Worm (Caenorhabditis elegans): ENCODE data around the gene F52H3.11.

Gene F52H3.11

ce11 chrII:10093120-10093519 lies 48.2 kb upstream of the F52H3.11 start:
- TF ChIP-seq nhr-47 (tag; optimal IDR thresholded peaks at IDR 0.05) = no peak
- TF ChIP-seq xbp-1 (tag; optimal IDR thresholded peaks at IDR 0.05) = no peak
- no peak for TF ChIP-seq nhr-77 (tag; optimal IDR thresholded peaks at IDR 0.05)
- no peak for TF ChIP-seq efl-1 (optimal IDR thresholded peaks at IDR 0.05)
- peak in 1 of 2 experiments; percentile 79 for TF ChIP-seq efl-1 (GFP tag; optimal IDR thresholded peaks at IDR 0.05 in 1 of 2)
- TF ChIP-seq nhr-84 (tag; optimal IDR thresholded peaks at IDR 0.05) = no peak
- no peak for TF ChIP-seq unc-62 (GFP tag; optimal IDR thresholded peaks at IDR 0.05)
- no peak for TF ChIP-seq nhr-90 (tag; optimal IDR thresholded peaks at IDR 0.05; ENCODE audit: poor library complexity)
- TF ChIP-seq unc-86 (tag; optimal IDR thresholded peaks at IDR 0.05) = no peak
- TF ChIP-seq skn-1 (tag; optimal IDR thresholded peaks at IDR 0.05) = no peak

- no peak for TF ChIP-seq unc-86 (tag; optimal IDR thresholded peaks at IDR 0.05)
- TF ChIP-seq lin-13 (GFP tag; optimal IDR thresholded peaks at IDR 0.05) = no peak
Observed at ce11 chrII:10084482-10084881, 39.5 kb upstream of the F52H3.11 start.

ce11 chrII:10075794-10076193 lies 30.8 kb upstream of the F52H3.11 start:
- TF ChIP-seq irx-1 (tag; optimal IDR thresholded peaks at IDR 0.05) = no peak
- TF ChIP-seq dsc-1 (tag; optimal IDR thresholded peaks at IDR 0.05) = no peak
- TF ChIP-seq lin-14 (GFP tag; optimal IDR thresholded peaks at IDR 0.05) = peak; percentile 24
- TF ChIP-seq fkh-10 (GFP tag; optimal IDR thresholded peaks at IDR 0.05) = no peak
- TF ChIP-seq hpl-2 (GFP tag; optimal IDR thresholded peaks at IDR 0.05) = no peak
- TF ChIP-seq nhr-90 (tag; optimal IDR thresholded peaks at IDR 0.05; ENCODE audit: poor library complexity) = no peak
- TF ChIP-seq nhr-77 (tag; optimal IDR thresholded peaks at IDR 0.05) = peak; percentile 3

DNA sequence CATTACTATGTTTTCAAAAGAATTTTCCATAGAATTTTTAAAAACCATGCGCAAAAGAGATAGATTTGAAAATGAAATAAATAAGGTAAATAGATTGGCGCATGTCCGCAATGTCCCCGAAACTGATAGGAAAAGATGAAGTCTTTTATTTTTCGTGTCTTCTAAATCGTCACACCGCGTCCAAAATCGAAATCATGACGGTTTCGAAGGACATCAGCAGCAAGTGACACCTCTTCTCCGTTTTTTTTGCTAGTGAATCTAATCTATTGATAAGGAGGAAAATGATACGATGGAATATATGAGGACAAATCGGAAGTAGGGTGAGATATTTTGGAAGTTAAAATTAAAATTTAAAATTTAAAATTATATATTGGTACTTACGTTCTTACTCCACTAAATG lies 29.0 kb upstream of the F52H3.11 start:
- TF ChIP-seq snpc-4 (tag; optimal IDR thresholded peaks at IDR 0.05) (no peak), elt-3 (tag; optimal IDR thresholded peaks at IDR 0.05) (peak in 5 of 6 experiments; percentile 79 to 97 (median 95)), blmp-1 (tag; optimal IDR thresholded peaks at IDR 0.05) (peak; percentile 87), nhr-85 (tag) (peak; percentile 59), lin-14 (GFP tag; optimal IDR thresholded peaks at IDR 0.05) (peak; percentile 42)

DNA sequence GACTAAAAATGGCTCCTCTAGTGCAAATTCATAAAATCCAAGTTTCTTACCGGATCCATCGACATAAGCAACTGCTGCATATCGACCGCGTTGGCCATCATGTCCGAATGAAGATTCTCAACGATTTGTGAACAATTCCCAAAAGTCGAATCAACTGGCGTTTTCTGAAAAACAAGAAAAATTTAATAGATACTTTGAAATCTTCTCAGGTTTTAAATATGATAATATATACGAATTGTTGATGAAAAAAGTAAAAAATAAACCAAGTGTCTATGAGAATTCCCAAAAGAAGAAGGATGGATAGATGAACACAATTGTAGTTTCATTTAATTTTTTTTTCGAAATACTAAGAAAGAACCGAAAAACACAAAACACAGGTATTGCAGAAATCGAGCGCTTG lies 22.9 kb upstream of the F52H3.11 start, which contains the start of gene die-1:
Gene die-1 (minus strand): TSS at position 101 of the 400 bp plus-strand sequence.
- TF ChIP-seq nhr-28 (tag; optimal IDR thresholded peaks at IDR 0.05) (no peak), ceh-8 (GFP tag; optimal IDR thresholded peaks at IDR 0.05) (no peak), sup-37 (GFP tag; optimal IDR thresholded peaks at IDR 0.05) (no peak), C04F5.9 (tag; optimal IDR thresholded peaks at IDR 0.05) (no peak), nhr-71 (tag; optimal IDR thresholded peaks at IDR 0.05) (no peak), mab-9 (GFP tag; IDR thresholded peaks at IDR 0.05) (no peak), tbx-2 (tag; optimal IDR thresholded peaks at IDR 0.05) (no peak)

DNA sequence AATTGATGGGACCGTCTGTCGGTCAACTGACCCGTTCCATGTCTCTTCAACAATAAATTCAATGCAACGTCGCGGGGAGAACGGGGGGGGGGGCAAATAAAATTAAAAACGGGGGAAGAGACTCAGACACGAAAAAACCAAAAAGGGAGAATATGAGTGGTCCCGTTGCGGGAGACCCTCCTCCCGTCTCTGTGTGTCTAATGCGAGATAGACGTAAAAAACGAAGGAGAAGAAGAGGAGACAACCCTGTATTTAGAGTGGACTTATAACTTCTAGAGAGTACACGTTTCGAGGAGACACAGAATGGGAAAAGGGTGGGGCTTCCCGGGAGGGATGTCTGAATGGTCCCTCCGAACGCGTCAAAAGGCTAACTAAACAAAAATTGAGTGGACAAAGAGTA lies 20.5 kb upstream of the F52H3.11 start:
- TF ChIP-seq blmp-1 (tag; optimal IDR thresholded peaks at IDR 0.05) = no peak
- TF ChIP-seq ceh-88 (GFP tag; IDR thresholded peaks at IDR 0.05) = no peak
- TF ChIP-seq nhr-85 (tag) = no peak
- no peak for TF ChIP-seq ceh-63 (GFP tag; optimal IDR thresholded peaks at IDR 0.05)

DNA sequence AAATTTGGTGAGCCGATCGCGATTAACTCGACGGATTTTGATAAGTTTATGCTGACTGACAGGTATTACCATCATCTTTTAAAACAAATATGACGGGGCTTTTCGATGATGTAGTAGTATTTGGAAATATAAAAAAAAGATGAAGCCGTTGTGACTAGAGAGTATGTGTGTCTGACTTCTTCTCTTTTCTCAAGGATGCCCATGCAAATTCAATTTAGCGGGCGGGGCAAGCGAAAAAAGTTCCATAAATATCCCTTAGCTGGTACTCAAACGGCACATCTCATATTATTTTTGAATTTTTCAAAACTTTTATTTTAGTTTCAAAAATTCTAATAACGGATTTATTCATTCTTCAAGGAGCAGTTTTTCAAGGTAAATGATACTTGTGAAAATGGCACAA lies 15.5 kb upstream of the F52H3.11 start, which contains the start of gene stg-1:
Gene stg-1 (minus strand): TSS at position 153 of the 400 bp plus-strand sequence.
- TF ChIP-seq ces-1 (GFP tag; optimal IDR thresholded peaks at IDR 0.05) (peak; percentile 13), lin-14 (GFP tag; optimal IDR thresholded peaks at IDR 0.05) (peak; percentile 19), lin-35 (GFP tag; optimal IDR thresholded peaks at IDR 0.05) (no peak)

Measured in whole organism, L1 larva.